Fruit fly (Drosophila melanogaster) Kc167 (cell line): ENCODE results near the gene w-cup.

Source experiments
- Myc ChIP-seq: fragments of >200 bp; optimal IDR thresholded peaks from 2 replicates; lab custom pipeline; 2017; ENCODE audit warnings: missing external identifiers
- Sin3A ChIP-seq: fragments of >200 bp; optimal IDR thresholded peaks from 2 replicates; lab custom pipeline; 2018; ENCODE audit warnings: missing external identifiers
- h ChIP-seq: fragments of >200 bp; optimal IDR thresholded peaks from 3 replicates; lab custom pipeline; 2018; ENCODE audit warnings: missing external identifiers
- insv ChIP-seq: fragments of >200 bp; optimal IDR thresholded peaks from 3 replicates; lab custom pipeline; 2018; ENCODE audit warnings: missing external identifiers
- ttk ChIP-seq: sonication (Bioruptor generic); optimal IDR thresholded peaks from 2 replicates; lab custom pipeline; 2017; ENCODE audit warnings: missing external identifiers

- TF ChIP-seq ttk = no peak
- no peak for TF ChIP-seq h
- no peak for TF ChIP-seq Myc (lab: Kevin White, UChicago)
- no peak for TF ChIP-seq Sin3A (lab: Kevin White, UChicago)
- TF ChIP-seq insv (lab: Kevin White, UChicago) = no peak
Measured at dm6 chr2L:10566955-10567354, 10.6 kb downstream of the w-cup start, which contains the start of gene CG6138.
